Fruit fly (Drosophila melanogaster) whole organism, embryonic: Measurements from ENCODE around the gene CG10660.

Source experiments
- ATbp ChIP-seq: fragments of 200-800 bp; sonication (Bioruptor generic); optimal IDR thresholded peaks from 2 replicates; lab custom pipeline; 2017; ENCODE audit warnings: missing biosample characterization, mild to moderate bottlenecking, missing genetic modification characterization, missing genetic modification reagents
- CG10209 ChIP-seq: fragments of 200-800 bp; sonication (Bioruptor generic); optimal IDR thresholded peaks from 3 replicates; lab custom pipeline; 2017; ENCODE audit warnings: missing biosample characterization, mild to moderate bottlenecking, missing genetic modification characterization, missing genetic modification reagents
- CG10274 ChIP-seq: fragments of 200-800 bp; sonication (Bioruptor generic); optimal IDR thresholded peaks from 3 replicates; lab custom pipeline; 2017; ENCODE audit warnings: missing biosample characterization, mild to moderate bottlenecking, missing genetic modification characterization
- CG10431 ChIP-seq: fragments of 200-800 bp; sonication (Bioruptor generic); optimal IDR thresholded peaks from 3 replicates; lab custom pipeline; 2018; ENCODE audit warnings: missing biosample characterization, mild to moderate bottlenecking, missing genetic modification characterization
- CG10959 ChIP-seq: fragments of 200-800 bp; sonication (Bioruptor generic); IDR thresholded peaks from 2 replicates; pipeline ENCODE4 v1.3.6; 2022; ENCODE audit warnings: missing biosample characterization, missing genetic modification characterization
- CG11247 ChIP-seq: fragments of 200-800 bp; sonication (Bioruptor generic); IDR thresholded peaks from 2 replicates; pipeline ENCODE4 v1.3.6; 2022; ENCODE audit warnings: missing biosample characterization, missing genetic modification characterization
- CG11456 ChIP-seq: fragments of 200-800 bp; sonication (Bioruptor generic); IDR thresholded peaks from 3 replicates; pipeline ENCODE4 v1.3.6; 2022; ENCODE audit warnings: missing biosample characterization, missing genetic modification characterization
- CG12155 ChIP-seq: fragments of 200-800 bp; sonication (Bioruptor generic); optimal IDR thresholded peaks from 3 replicates; lab custom pipeline; 2016; ENCODE audit warnings: missing biosample characterization, missing genetic modification characterization
- CG13123 ChIP-seq: fragments of 200-800 bp; sonication (Bioruptor generic); optimal IDR thresholded peaks from 2 replicates; lab custom pipeline; 2016; ENCODE audit warnings: missing biosample characterization, missing genetic modification characterization
- CG14050 ChIP-seq: fragments of 200-800 bp; sonication (Bioruptor generic); IDR thresholded peaks from 3 replicates; pipeline ENCODE4 v1.3.6; 2022; ENCODE audit warnings: missing biosample characterization, missing genetic modification characterization
- CG17385 ChIP-seq: fragments of 200-800 bp; sonication (Bioruptor generic); optimal IDR thresholded peaks from 3 replicates; lab custom pipeline; 2018; ENCODE audit warnings: missing biosample characterization, mild to moderate bottlenecking, missing genetic modification characterization
- CG2199 ChIP-seq: fragments of 200-800 bp; sonication (Bioruptor generic); IDR thresholded peaks from 3 replicates; pipeline ENCODE4 v1.3.6; 2022; ENCODE audit warnings: missing biosample characterization, missing genetic modification characterization
- CG2678 ChIP-seq: fragments of 200-800 bp; sonication (Bioruptor generic); optimal IDR thresholded peaks from 3 replicates; lab custom pipeline; 2019; ENCODE audit warnings: missing biosample characterization, mild to moderate bottlenecking, missing genetic modification characterization, moderate library complexity
- CG30431 ChIP-seq: fragments of 200-800 bp; sonication (Bioruptor generic); optimal IDR thresholded peaks from 2 replicates; lab custom pipeline; 2017; ENCODE audit warnings: missing biosample characterization, missing genetic modification characterization
- CG4360 ChIP-seq: fragments of 200-800 bp; sonication (Bioruptor generic); IDR thresholded peaks from 2 replicates; pipeline ENCODE4 v1.3.6; 2022; ENCODE audit warnings: missing biosample characterization, missing genetic modification characterization
- CG4404 ChIP-seq: fragments of 200-800 bp; sonication (Bioruptor generic); IDR thresholded peaks from 2 replicates; pipeline ENCODE4 v1.3.6; 2022; ENCODE audit warnings: missing biosample characterization, missing genetic modification characterization
- CG5180 ChIP-seq: fragments of 200-800 bp; sonication (Bioruptor generic); optimal IDR thresholded peaks from 3 replicates; lab custom pipeline; 2017; ENCODE audit warnings: missing biosample characterization, missing genetic modification characterization, mild to moderate bottlenecking, moderate library complexity, missing genetic modification reagents
- CG6175 ChIP-seq: fragments of 200-800 bp; sonication (Bioruptor generic); IDR thresholded peaks from 3 replicates; pipeline ENCODE4 v1.3.6; 2022; ENCODE audit warnings: missing biosample characterization, missing genetic modification characterization
- CG6254 ChIP-seq: fragments of 200-800 bp; sonication (Bioruptor generic); optimal IDR thresholded peaks from 3 replicates; lab custom pipeline; 2017; ENCODE audit warnings: mild to moderate bottlenecking, missing biosample characterization, missing genetic modification reagents, missing genetic modification characterization
- CG6689 ChIP-seq: fragments of 200-800 bp; sonication (Bioruptor generic); IDR thresholded peaks from 2 replicates; pipeline ENCODE4 v1.3.6; 2022; ENCODE audit warnings: missing biosample characterization, missing genetic modification characterization
- CTCF ChIP-seq: fragments of 200-800 bp; sonication (Bioruptor generic); optimal IDR thresholded peaks from 2 replicates; lab custom pipeline; 2017; ENCODE audit warnings: missing biosample characterization, mild to moderate bottlenecking, missing genetic modification characterization, moderate library complexity
- Doc3 ChIP-seq: fragments of 200-800 bp; sonication (Bioruptor generic); IDR thresholded peaks from 3 replicates; pipeline ENCODE4 v1.3.6; 2022; ENCODE audit warnings: missing biosample characterization, missing genetic modification characterization; ENCODE audit not compliant: partially characterized antibody
- Hsf ChIP-seq: fragments of 200-800 bp; sonication (Bioruptor generic); optimal IDR thresholded peaks from 3 replicates; lab custom pipeline; 2016; ENCODE audit warnings: missing biosample characterization, missing genetic modification characterization
- Max ChIP-seq: fragments of 200-800 bp; sonication (Bioruptor generic); optimal IDR thresholded peaks from 2 replicates; lab custom pipeline; 2016; ENCODE audit warnings: missing biosample characterization, mild to moderate bottlenecking, missing genetic modification characterization
- Optix ChIP-seq: fragments of 200-800 bp; sonication (Bioruptor generic); IDR thresholded peaks from 3 replicates; pipeline ENCODE4 v1.3.6; 2022; ENCODE audit warnings: missing biosample characterization, missing genetic modification characterization
- Rx ChIP-seq: fragments of 200-800 bp; sonication (Bioruptor generic); IDR thresholded peaks from 2 replicates; pipeline ENCODE4 v1.3.6; 2022; ENCODE audit warnings: missing biosample characterization, missing genetic modification characterization
- Sin3A ChIP-seq: fragments of >200 bp; optimal IDR thresholded peaks from 2 replicates; lab custom pipeline; 2018
- Sry-β ChIP-seq: fragments of 200-800 bp; sonication (Bioruptor generic); optimal IDR thresholded peaks from 2 replicates; lab custom pipeline; 2018; ENCODE audit warnings: missing biosample characterization, mild to moderate bottlenecking, missing genetic modification characterization, moderate library complexity
- ato ChIP-seq: fragments of 200-800 bp; sonication (Bioruptor generic); IDR thresholded peaks from 2 replicates; pipeline ENCODE4 v1.3.6; 2022; ENCODE audit warnings: missing biosample characterization, missing genetic modification characterization; ENCODE audit not compliant: partially characterized antibody
- chif ChIP-seq, 2 experiments: fragments of 200-800 bp; sonication (Bioruptor generic); optimal IDR thresholded peaks; 3 replicates each; lab custom pipeline; 2016; ENCODE audit warnings: missing biosample characterization in 2 of 2, missing genetic modification characterization in 2 of 2
- croc ChIP-seq: fragments of 200-800 bp; sonication (Bioruptor generic); conservative IDR thresholded peaks from 3 replicates; pipeline ENCODE4 v1.3.6; 2022; ENCODE audit warnings: missing biosample characterization, missing genetic modification characterization
- crol ChIP-seq: fragments of 200-800 bp; sonication (Bioruptor generic); IDR thresholded peaks from 2 replicates; pipeline ENCODE4 v1.3.6; 2022; ENCODE audit warnings: missing biosample characterization, missing genetic modification characterization
- dmrt99B ChIP-seq: fragments of 200-800 bp; sonication (Bioruptor generic); optimal IDR thresholded peaks from 2 replicates; lab custom pipeline; 2018; ENCODE audit warnings: missing biosample characterization, mild to moderate bottlenecking, missing genetic modification characterization, moderate library complexity
- en ChIP-seq: fragments of 200-800 bp; sonication (Bioruptor generic); optimal IDR thresholded peaks from 2 replicates; lab custom pipeline; 2016; ENCODE audit warnings: missing biosample characterization, missing genetic modification characterization
- eve ChIP-seq, 2 experiments: fragments of >200 bp; optimal IDR thresholded peaks; 2 replicates each; lab custom pipeline; 2017; ENCODE audit warnings: missing biosample characterization in 2 of 2, missing genetic modification characterization in 2 of 2
- fd64A ChIP-seq: fragments of 200-800 bp; sonication (Bioruptor generic); optimal IDR thresholded peaks from 3 replicates; lab custom pipeline; 2018; ENCODE audit warnings: missing biosample characterization, mild to moderate bottlenecking, missing genetic modification characterization
- ftz-f1 ChIP-seq: fragments of 200-800 bp; sonication (Bioruptor generic); optimal IDR thresholded peaks from 2 replicates; lab custom pipeline; 2016; ENCODE audit warnings: missing biosample characterization, missing genetic modification characterization
- grn ChIP-seq: fragments of 200-800 bp; sonication (Bioruptor generic); optimal IDR thresholded peaks from 3 replicates; lab custom pipeline; 2017; ENCODE audit warnings: missing biosample characterization, missing genetic modification characterization
- insv ChIP-seq, 2 experiments: fragments of 200-800 bp; sonication (Bioruptor generic); optimal IDR thresholded peaks; 3 replicates each; lab custom pipeline; 2016 to 2018; ENCODE audit warnings: missing biosample characterization in 2 of 2, missing genetic modification characterization in 2 of 2
- nmo ChIP-seq: fragments of 200-800 bp; sonication (Bioruptor generic); optimal IDR thresholded peaks from 2 replicates; lab custom pipeline; 2018; ENCODE audit warnings: missing biosample characterization, mild to moderate bottlenecking, missing genetic modification characterization, moderate library complexity
- onecut ChIP-seq: fragments of 200-800 bp; sonication (Bioruptor generic); IDR thresholded peaks from 2 replicates; pipeline ENCODE4 v1.3.6; 2022; ENCODE audit warnings: missing biosample characterization, missing genetic modification characterization
- salm ChIP-seq: fragments of 200-800 bp; sonication (Bioruptor generic); optimal IDR thresholded peaks from 2 replicates; lab custom pipeline; 2018; ENCODE audit warnings: missing biosample characterization, mild to moderate bottlenecking, missing genetic modification characterization
- shn ChIP-seq: fragments of 200-800 bp; sonication (Bioruptor generic); optimal IDR thresholded peaks from 3 replicates; lab custom pipeline; 2016; ENCODE audit warnings: missing biosample characterization, missing genetic modification characterization

CG10660 gene

DNA sequence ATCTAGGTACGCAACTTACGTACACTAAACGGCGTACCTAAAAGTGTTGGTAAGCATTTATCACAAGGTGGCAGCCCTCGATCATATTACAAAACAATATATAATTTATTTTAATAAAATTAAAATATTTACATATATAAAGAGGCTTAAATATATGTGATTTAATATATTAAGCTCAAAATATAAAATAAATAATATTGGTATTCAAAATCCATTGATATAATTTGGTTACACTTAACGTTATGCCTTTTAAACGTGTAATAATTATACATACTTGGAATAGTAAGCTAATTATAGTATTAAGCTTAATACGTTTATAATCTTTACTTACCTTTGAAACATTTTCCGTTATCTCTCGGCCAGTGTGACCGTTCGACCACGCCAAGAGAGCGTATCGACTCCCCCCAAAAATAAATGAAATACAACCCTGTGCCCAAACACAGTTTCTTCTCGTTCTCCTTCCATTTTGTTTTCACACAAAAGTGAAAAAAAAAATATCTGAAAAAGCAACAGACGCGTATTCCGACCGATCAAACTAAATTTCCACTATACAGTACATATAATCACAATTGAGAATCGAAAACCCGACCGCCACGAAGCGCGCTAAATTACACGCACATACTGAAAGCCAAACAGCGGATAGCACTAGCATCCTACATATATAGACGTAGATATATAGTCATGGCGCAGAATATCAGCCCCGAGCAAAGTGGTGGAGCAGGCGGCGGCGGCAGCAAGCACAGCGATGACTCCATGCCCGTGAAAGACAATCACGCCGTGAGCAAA lies 13.6 kb upstream of the CG10660 start, which contains the start of the genes CG10646 and vih (continued):
- peak; percentile 48 for TF ChIP-seq CG10209 (GFP tag; lab: Kevin White, UChicago)
- TF ChIP-seq shn (GFP tag; lab: Kevin White, UChicago), result no peak
- no peak for TF ChIP-seq CG6175 (GFP tag; lab: Robert Waterston, UW)
- TF ChIP-seq CG17385 (GFP tag; lab: Kevin White, UChicago), result peak; percentile 29
- TF ChIP-seq fd64A, result no peak
- no peak for TF ChIP-seq CG30431 (GFP tag; lab: Kevin White, UChicago)
- no peak for TF ChIP-seq CG4404 (GFP tag; lab: Robert Waterston, UW)
- TF ChIP-seq ato, result no peak
- TF ChIP-seq Sin3A (lab: Kevin White, UChicago), result no peak
- TF ChIP-seq Max, result peak; percentile 35
- no peak for TF ChIP-seq CG11247
- TF ChIP-seq crol (GFP tag; lab: Robert Waterston, UW), result no peak
- no peak for TF ChIP-seq Optix (GFP tag; lab: Robert Waterston, UW)
- TF ChIP-seq ftz-f1 (GFP tag; lab: Kevin White, UChicago), result peak; percentile 25
- TF ChIP-seq insv (GFP tag; optimal IDR thresholded peaks at IDR 0.05; lab: Kevin White, UChicago), result peak in 1 of 2 experiments; percentile 39
- TF ChIP-seq CG10274, result no peak
- no peak for TF ChIP-seq grn
- TF ChIP-seq CG10431 (GFP tag; lab: Kevin White, UChicago), result no peak
- peak; percentile 35; the same call in 1 of the 2 replicates for TF ChIP-seq CG6689 (GFP tag; lab: Robert Waterston, UW)
- TF ChIP-seq CG14050, result no peak
- TF ChIP-seq salm (tag; lab: Kevin White, UChicago), result no peak
- TF ChIP-seq Doc3, result no peak; the same call in 2 of the 3 replicates
- TF ChIP-seq Sry-β (GFP tag; lab: Kevin White, UChicago), result peak; percentile 42
- TF ChIP-seq CG2678, result peak; percentile 57
- no peak for TF ChIP-seq ATbp (GFP tag; lab: Kevin White, UChicago)
- TF ChIP-seq CG5180 (GFP tag; lab: Kevin White, UChicago), result no peak
- TF ChIP-seq Rx (GFP tag; lab: Robert Waterston, UW), result no peak
- TF ChIP-seq onecut (GFP tag; lab: Robert Waterston, UW), result peak; percentile 58
- TF ChIP-seq CG11456 (GFP tag; lab: Robert Waterston, UW), result no peak; the same call in 2 of the 3 replicates
- peak; percentile 14 for TF ChIP-seq dmrt99B (tag; lab: Kevin White, UChicago)
- TF ChIP-seq chif (GFP tag; optimal IDR thresholded peaks at IDR 0.05; lab: Kevin White, UChicago), result peak in 1 of 2 experiments; percentile 9
- TF ChIP-seq CG10959 (GFP tag; lab: Robert Waterston, UW), result no peak
- TF ChIP-seq CTCF, result peak; percentile 10
- no peak for TF ChIP-seq eve (GFP tag; optimal IDR thresholded peaks at IDR 0.05; lab: Kevin White, UChicago)
- peak; percentile 2 for TF ChIP-seq Hsf (GFP tag; lab: Kevin White, UChicago)
- no peak for TF ChIP-seq croc (GFP tag; lab: Robert Waterston, UW)
- TF ChIP-seq CG2199 (GFP tag; lab: Robert Waterston, UW), result no peak
- no peak for TF ChIP-seq CG4360 (GFP tag; lab: Robert Waterston, UW)
- no peak for TF ChIP-seq CG6254 (GFP tag; lab: Kevin White, UChicago)
- TF ChIP-seq nmo, result peak; percentile 63
- TF ChIP-seq en (GFP tag; lab: Kevin White, UChicago), result no peak
- peak; percentile 63 for TF ChIP-seq CG12155 (GFP tag; lab: Kevin White, UChicago)
- no peak for TF ChIP-seq CG13123 (GFP tag; lab: Kevin White, UChicago)
